Fruit fly (Drosophila melanogaster) whole organism, prepupa: ENCODE results near the gene CG1143.

Source experiments
- CG31627 ChIP-seq: fragments of 200-800 bp; sonication (Bioruptor generic); optimal IDR thresholded peaks from 3 replicates; lab custom pipeline; 2016; ENCODE audit warnings: missing biosample characterization, missing genetic modification characterization
- CG7368 ChIP-seq: fragments of 200-800 bp; sonication (Bioruptor generic); optimal IDR thresholded peaks from 3 replicates; lab custom pipeline; 2016; ENCODE audit warnings: missing biosample characterization, missing genetic modification characterization
- CG8632 ChIP-seq: fragments of 200-800 bp; sonication (Bioruptor generic); optimal IDR thresholded peaks from 3 replicates; lab custom pipeline; 2016; ENCODE audit warnings: missing biosample characterization, missing genetic modification characterization
- Ets21C ChIP-seq: fragments of 200-800 bp; sonication (Bioruptor generic); optimal IDR thresholded peaks from 3 replicates; lab custom pipeline; 2016; ENCODE audit warnings: missing biosample characterization, missing genetic modification characterization
- Ets96B ChIP-seq: fragments of 200-800 bp; optimal IDR thresholded peaks from 2 replicates; lab custom pipeline; 2019; ENCODE audit warnings: missing biosample characterization, mild to moderate bottlenecking, missing genetic modification characterization, moderate library complexity
- Hr39 ChIP-seq: fragments of 200-800 bp; sonication (Bioruptor generic); optimal IDR thresholded peaks from 2 replicates; lab custom pipeline; 2016; ENCODE audit warnings: missing biosample characterization, missing genetic modification characterization
- Met ChIP-seq: fragments of 200-800 bp; sonication (Bioruptor generic); optimal IDR thresholded peaks from 3 replicates; lab custom pipeline; 2016; ENCODE audit warnings: missing biosample characterization, missing genetic modification characterization
- dac ChIP-seq: fragments of 200-800 bp; sonication (Bioruptor generic); optimal IDR thresholded peaks from 2 replicates; lab custom pipeline; 2017; ENCODE audit warnings: missing biosample characterization, mild to moderate bottlenecking, missing genetic modification characterization
- salr ChIP-seq, 2 experiments: fragments of 200-800 bp; sonication (Bioruptor generic); optimal IDR thresholded peaks; 3 replicates each; lab custom pipeline; 2016 to 2018; ENCODE audit warnings: missing biosample characterization in 2 of 2, missing genetic modification characterization in 2 of 2, mild to moderate bottlenecking in 1 of 2
- spab ChIP-seq: fragments of 200-800 bp; sonication (Bioruptor generic); optimal IDR thresholded peaks from 2 replicates; lab custom pipeline; 2017; ENCODE audit warnings: missing biosample characterization, mild to moderate bottlenecking, missing genetic modification characterization, missing genetic modification reagents

dm6 chr3L:2643324-2643723 is 1.8 kb upstream of the CG1143 start, which contains the start of gene CG14949:
- no peak for TF ChIP-seq Ets96B (tag; lab: Kevin White, UChicago)
- TF ChIP-seq spab (GFP tag; lab: Kevin White, UChicago): no peak
- TF ChIP-seq CG8632 (GFP tag; lab: Kevin White, UChicago): no peak
- TF ChIP-seq CG31627 (GFP tag; lab: Kevin White, UChicago): no peak
- TF ChIP-seq Hr39 (GFP tag; lab: Kevin White, UChicago): no peak
- TF ChIP-seq dac (GFP tag; lab: Kevin White, UChicago): no peak
- no peak for TF ChIP-seq salr (GFP tag; optimal IDR thresholded peaks at IDR 0.05; lab: Kevin White, UChicago)
- no peak for TF ChIP-seq Ets21C (GFP tag; lab: Kevin White, UChicago)
- no peak for TF ChIP-seq CG7368
- no peak for TF ChIP-seq Met (GFP tag; lab: Kevin White, UChicago)
